Fruit fly (Drosophila melanogaster) whole organism, embryonic: ENCODE measurements around the gene CG10948.
A peak's percentile ranks its signal among the peaks of the same experiment; 100 is the strongest.

ENCODE experiments used
- B-H1 ChIP-seq: fragments of 200-800 bp; sonication (Bioruptor generic); IDR thresholded peaks from 3 replicates; pipeline ENCODE4 v1.3.6; 2022; ENCODE audit warnings: missing biosample characterization, missing genetic modification characterization
- Bdp1 ChIP-seq: fragments of 200-800 bp; sonication (Bioruptor generic); optimal IDR thresholded peaks from 3 replicates; lab custom pipeline; 2016; ENCODE audit warnings: missing biosample characterization, missing genetic modification characterization
- CG10147 ChIP-seq: fragments of 200-800 bp; sonication (Bioruptor generic); optimal IDR thresholded peaks from 2 replicates; lab custom pipeline; 2019; ENCODE audit warnings: missing biosample characterization, mild to moderate bottlenecking, missing genetic modification characterization, moderate library complexity
- CG10366 ChIP-seq: fragments of 200-800 bp; sonication (Bioruptor generic); IDR thresholded peaks from 2 replicates; pipeline ENCODE4 v1.3.6; 2022; ENCODE audit warnings: missing biosample characterization, missing genetic modification characterization
- CG10565 ChIP-seq: fragments of 200-800 bp; sonication (Bioruptor generic); optimal IDR thresholded peaks from 3 replicates; lab custom pipeline; 2016; ENCODE audit warnings: missing biosample characterization, mild to moderate bottlenecking, missing genetic modification characterization
- CG10959 ChIP-seq: fragments of 200-800 bp; sonication (Bioruptor generic); IDR thresholded peaks from 2 replicates; pipeline ENCODE4 v1.3.6; 2022; ENCODE audit warnings: missing biosample characterization, missing genetic modification characterization
- CG12236 ChIP-seq: fragments of 200-800 bp; sonication (Bioruptor generic); optimal IDR thresholded peaks from 2 replicates; lab custom pipeline; 2016; ENCODE audit warnings: missing biosample characterization, missing genetic modification characterization
- CG12769 ChIP-seq: fragments of 200-800 bp; sonication (Bioruptor generic); optimal IDR thresholded peaks from 2 replicates; lab custom pipeline; 2019; ENCODE audit warnings: missing biosample characterization, mild to moderate bottlenecking, missing genetic modification characterization, moderate library complexity
- CG14710 ChIP-seq: fragments of 200-800 bp; sonication (Bioruptor generic); optimal IDR thresholded peaks from 3 replicates; lab custom pipeline; 2019; ENCODE audit warnings: missing biosample characterization, mild to moderate bottlenecking, missing genetic modification characterization, moderate library complexity
- CG17328 ChIP-seq: fragments of 200-800 bp; sonication (Bioruptor generic); IDR thresholded peaks from 2 replicates; pipeline ENCODE4 v1.3.6; 2022; ENCODE audit warnings: missing biosample characterization, missing genetic modification characterization
- CG17361 ChIP-seq: fragments of 200-800 bp; sonication (Bioruptor generic); IDR thresholded peaks from 3 replicates; pipeline ENCODE4 v1.3.6; 2022; ENCODE audit warnings: missing biosample characterization, missing genetic modification characterization
- CG18011 ChIP-seq: fragments of 200-800 bp; sonication (Bioruptor generic); optimal IDR thresholded peaks from 2 replicates; lab custom pipeline; 2017; ENCODE audit warnings: missing biosample characterization, missing genetic modification characterization, mild to moderate bottlenecking, moderate library complexity, missing genotype
- CG1832 ChIP-seq: fragments of 200-800 bp; sonication (Bioruptor generic); optimal IDR thresholded peaks from 2 replicates; lab custom pipeline; 2017; ENCODE audit warnings: missing biosample characterization, mild to moderate bottlenecking, missing genetic modification characterization, inconsistent platforms
- CG2875 ChIP-seq: fragments of 200-800 bp; sonication (Bioruptor generic); optimal IDR thresholded peaks from 2 replicates; lab custom pipeline; 2017; ENCODE audit warnings: missing biosample characterization, mild to moderate bottlenecking, missing genetic modification characterization, missing genetic modification reagents
- CG3065 ChIP-seq: fragments of 200-800 bp; sonication (Bioruptor generic); optimal IDR thresholded peaks from 2 replicates; lab custom pipeline; 2016; ENCODE audit warnings: missing biosample characterization, missing genetic modification characterization
- CG34376 ChIP-seq: fragments of 200-800 bp; sonication (Bioruptor generic); optimal IDR thresholded peaks from 2 replicates; lab custom pipeline; 2018; ENCODE audit warnings: missing biosample characterization, mild to moderate bottlenecking, missing genetic modification characterization
- CG5245 ChIP-seq: fragments of 200-800 bp; sonication (Bioruptor generic); optimal IDR thresholded peaks from 3 replicates; lab custom pipeline; 2016; ENCODE audit warnings: missing biosample characterization, missing genetic modification characterization
- CG7839 ChIP-seq: fragments of 200-800 bp; sonication (Bioruptor generic); optimal IDR thresholded peaks from 3 replicates; lab custom pipeline; 2018; ENCODE audit warnings: missing biosample characterization, mild to moderate bottlenecking, missing genetic modification characterization, moderate library complexity
- CG7928 ChIP-seq: fragments of 200-800 bp; sonication (Bioruptor generic); optimal IDR thresholded peaks from 2 replicates; lab custom pipeline; 2017; ENCODE audit warnings: missing biosample characterization, mild to moderate bottlenecking, missing genetic modification characterization
- CG8478 ChIP-seq: fragments of >200 bp; optimal IDR thresholded peaks from 2 replicates; lab custom pipeline; 2018
- CG8944 ChIP-seq: fragments of 200-800 bp; sonication (Bioruptor generic); optimal IDR thresholded peaks from 3 replicates; lab custom pipeline; 2016; ENCODE audit warnings: missing biosample characterization, missing genetic modification characterization
- CG9437 ChIP-seq: fragments of 200-800 bp; sonication (Bioruptor generic); optimal IDR thresholded peaks from 2 replicates; lab custom pipeline; 2018; ENCODE audit warnings: missing biosample characterization, mild to moderate bottlenecking, missing genetic modification characterization
- Camta ChIP-seq: fragments of 200-800 bp; sonication (Bioruptor generic); optimal IDR thresholded peaks from 2 replicates; lab custom pipeline; 2016; ENCODE audit warnings: missing biosample characterization, missing genetic modification characterization
- Dad ChIP-seq: fragments of 200-800 bp; sonication (Bioruptor generic); optimal IDR thresholded peaks from 3 replicates; lab custom pipeline; 2016; ENCODE audit warnings: missing biosample characterization, missing genetic modification characterization
- Dll ChIP-seq: fragments of 200-800 bp; sonication (Bioruptor generic); IDR thresholded peaks from 4 replicates; pipeline ENCODE4 v1.3.6; 2022; ENCODE audit warnings: missing biosample characterization, missing genetic modification characterization; ENCODE audit not compliant: partially characterized antibody
- HLH3B ChIP-seq: fragments of 200-800 bp; sonication (Bioruptor generic); IDR thresholded peaks from 2 replicates; pipeline ENCODE4 v1.3.6; 2022; ENCODE audit warnings: missing biosample characterization, missing genetic modification characterization
- HLH4C ChIP-seq: fragments of 200-800 bp; sonication (Bioruptor generic); IDR thresholded peaks from 3 replicates; pipeline ENCODE4 v1.3.6; 2022; ENCODE audit warnings: missing biosample characterization, missing genetic modification characterization; ENCODE audit not compliant: partially characterized antibody
- Hr39 ChIP-seq: fragments of >200 bp; optimal IDR thresholded peaks from 2 replicates; lab custom pipeline; 2017
- MBD-R2 ChIP-seq: fragments of 200-800 bp; sonication (Bioruptor generic); IDR thresholded peaks from 2 replicates; pipeline ENCODE4 v1.3.6; 2022; ENCODE audit warnings: missing biosample characterization, missing genetic modification characterization
- Meics ChIP-seq: fragments of 200-800 bp; sonication (Bioruptor generic); optimal IDR thresholded peaks from 2 replicates; lab custom pipeline; 2017; ENCODE audit warnings: missing biosample characterization, mild to moderate bottlenecking, missing genetic modification characterization
- Mes4 ChIP-seq: fragments of 200-800 bp; sonication (Bioruptor generic); optimal IDR thresholded peaks from 2 replicates; lab custom pipeline; 2016; ENCODE audit warnings: missing biosample characterization, missing genetic modification characterization
- Scr ChIP-seq: fragments of 200-800 bp; sonication (Bioruptor generic); IDR thresholded peaks from 2 replicates; pipeline ENCODE4 v1.3.6; 2022; ENCODE audit warnings: missing biosample characterization, missing genetic modification characterization; ENCODE audit not compliant: partially characterized antibody
- Six4 ChIP-seq: fragments of 200-800 bp; sonication (Bioruptor generic); optimal IDR thresholded peaks from 2 replicates; lab custom pipeline; 2016; ENCODE audit warnings: missing biosample characterization, missing genetic modification characterization
- Sry-δ ChIP-seq: fragments of 200-800 bp; sonication (Bioruptor generic); optimal IDR thresholded peaks from 2 replicates; lab custom pipeline; 2016; ENCODE audit warnings: missing biosample characterization, missing genetic modification characterization
- chn ChIP-seq: fragments of 200-800 bp; sonication (Bioruptor generic); optimal IDR thresholded peaks from 2 replicates; lab custom pipeline; 2016; ENCODE audit warnings: missing biosample characterization, missing genetic modification characterization
- ci ChIP-seq: fragments of 200-800 bp; sonication (Bioruptor generic); IDR thresholded peaks from 3 replicates; pipeline ENCODE4 v1.3.6; 2022; ENCODE audit warnings: missing biosample characterization, missing genetic modification characterization
- dmrt99B ChIP-seq: fragments of 200-800 bp; sonication (Bioruptor generic); optimal IDR thresholded peaks from 2 replicates; lab custom pipeline; 2018; ENCODE audit warnings: missing biosample characterization, mild to moderate bottlenecking, missing genetic modification characterization, moderate library complexity
- en ChIP-seq: fragments of 200-800 bp; sonication (Bioruptor generic); optimal IDR thresholded peaks from 2 replicates; lab custom pipeline; 2016; ENCODE audit warnings: missing biosample characterization, missing genetic modification characterization
- esg ChIP-seq: fragments of 200-800 bp; sonication (Bioruptor generic); conservative IDR thresholded peaks from 2 replicates; pipeline ENCODE4 v1.3.6; 2022; ENCODE audit warnings: missing biosample characterization, missing genetic modification characterization
- fd64A ChIP-seq: fragments of 200-800 bp; sonication (Bioruptor generic); optimal IDR thresholded peaks from 3 replicates; lab custom pipeline; 2018; ENCODE audit warnings: missing biosample characterization, mild to moderate bottlenecking, missing genetic modification characterization
- gcm ChIP-seq: fragments of 200-800 bp; sonication (Bioruptor generic); optimal IDR thresholded peaks from 2 replicates; lab custom pipeline; 2019; ENCODE audit warnings: missing biosample characterization, mild to moderate bottlenecking, missing genetic modification characterization, moderate library complexity
- grau ChIP-seq: fragments of 200-800 bp; optimal IDR thresholded peaks from 3 replicates; lab custom pipeline; 2019; ENCODE audit warnings: missing biosample characterization, mild to moderate bottlenecking, missing genetic modification characterization, moderate library complexity
- ind ChIP-seq: fragments of 200-800 bp; sonication (Bioruptor generic); optimal IDR thresholded peaks from 3 replicates; lab custom pipeline; 2016; ENCODE audit warnings: missing biosample characterization, missing genetic modification characterization
- jigr1 ChIP-seq: fragments of 200-800 bp; sonication (Bioruptor generic); IDR thresholded peaks from 3 replicates; pipeline ENCODE4 v1.3.6; 2022; ENCODE audit warnings: missing biosample characterization, missing genetic modification characterization
- jing ChIP-seq: fragments of 200-800 bp; sonication (Bioruptor generic); optimal IDR thresholded peaks from 2 replicates; lab custom pipeline; 2018; ENCODE audit warnings: missing biosample characterization, mild to moderate bottlenecking, missing genetic modification characterization
- lbe ChIP-seq: fragments of 200-800 bp; sonication (Bioruptor generic); optimal IDR thresholded peaks from 2 replicates; lab custom pipeline; 2016; ENCODE audit warnings: missing biosample characterization, mild to moderate bottlenecking, missing genetic modification characterization
- lov ChIP-seq, 2 experiments: fragments of 200-800 bp in 1 of 2; fragments of >200 bp in 1 of 2; sonication (Bioruptor generic) in 1 of 2; IDR thresholded peaks in 1 of 2; optimal IDR thresholded peaks in 1 of 2; 2 replicates in 1 of 2; 3 replicates in 1 of 2; pipeline versions ENCODE4 v1.3.6 to Lab custom; 2017 to 2022; ENCODE audit warnings: missing biosample characterization in 1 of 2, missing genetic modification characterization in 1 of 2
- sima ChIP-seq: fragments of 200-800 bp; sonication (Bioruptor generic); optimal IDR thresholded peaks from 2 replicates; lab custom pipeline; 2016; ENCODE audit warnings: missing biosample characterization, missing genetic modification characterization
- slp2 ChIP-seq: fragments of 200-800 bp; sonication (Bioruptor generic); optimal IDR thresholded peaks from 2 replicates; lab custom pipeline; 2016; ENCODE audit warnings: missing biosample characterization, missing genetic modification characterization
- toy ChIP-seq: fragments of 200-800 bp; sonication (Bioruptor generic); IDR thresholded peaks from 2 replicates; pipeline ENCODE4 v1.3.6; 2022; ENCODE audit warnings: missing biosample characterization, missing genetic modification characterization
- unpg ChIP-seq: fragments of 200-800 bp; sonication (Bioruptor generic); optimal IDR thresholded peaks from 3 replicates; lab custom pipeline; 2018; ENCODE audit warnings: missing biosample characterization, mild to moderate bottlenecking, missing genetic modification characterization, moderate library complexity
- zen2 ChIP-seq: fragments of 200-800 bp; sonication (Bioruptor generic); IDR thresholded peaks from 3 replicates; pipeline ENCODE4 v1.3.6; 2022; ENCODE audit warnings: missing biosample characterization, missing genetic modification characterization; ENCODE audit not compliant: partially characterized antibody

The CG10948 gene

DNA sequence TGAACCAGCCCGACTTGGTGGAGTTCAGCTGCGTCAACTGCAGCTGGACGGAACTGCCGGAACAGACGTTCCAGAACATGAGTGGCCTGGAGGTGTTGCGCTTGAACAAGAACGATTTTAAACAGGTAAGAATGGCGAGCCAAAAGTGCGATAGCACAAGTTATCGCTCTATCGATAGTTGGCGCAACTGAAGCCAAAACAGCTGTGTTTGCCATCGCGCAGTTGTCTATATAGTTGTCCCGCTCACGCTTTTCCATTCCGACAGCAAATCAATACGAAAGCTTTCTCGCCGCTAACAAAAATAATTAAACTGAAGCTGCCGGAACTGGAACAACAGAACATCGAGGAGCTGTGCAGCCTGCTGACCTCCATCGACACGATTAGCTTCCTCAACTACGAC lies 55.4 kb downstream of the CG10948 start (continued):
- TF ChIP-seq lov (optimal IDR thresholded peaks at IDR 0.05; lab: Kevin White, UChicago) (no peak), lov (GFP tag; IDR thresholded peaks at IDR 0.05; lab: Robert Waterston, UW) (no peak), Mes4 (GFP tag; lab: Kevin White, UChicago) (no peak), Sry-δ (GFP tag; lab: Kevin White, UChicago) (peak; percentile 91), Hr39 (lab: Kevin White, UChicago) (no peak), zen2 (GFP tag; lab: Robert Waterston, UW) (no peak; the same call in 2 of the 3 replicates), Bdp1 (no peak), unpg (GFP tag; lab: Kevin White, UChicago) (no peak), CG18011 (no peak), CG2875 (no peak), toy (GFP tag; lab: Robert Waterston, UW) (no peak), esg (GFP tag; lab: Robert Waterston, UW) (no peak), CG10959 (GFP tag; lab: Robert Waterston, UW) (no peak), Dad (GFP tag; lab: Kevin White, UChicago) (no peak), dmrt99B (no peak), CG12236 (GFP tag; lab: Kevin White, UChicago) (no peak), Meics (GFP tag; lab: Kevin White, UChicago) (no peak), slp2 (GFP tag; lab: Kevin White, UChicago) (no peak), Six4 (GFP tag; lab: Kevin White, UChicago) (no peak), CG5245 (GFP tag; lab: Kevin White, UChicago) (no peak), CG17361 (GFP tag; lab: Robert Waterston, UW) (no peak), CG34376 (GFP tag; lab: Kevin White, UChicago) (peak; percentile 19), en (GFP tag; lab: Kevin White, UChicago) (no peak), fd64A (GFP tag; lab: Kevin White, UChicago) (no peak), HLH3B (GFP tag; lab: Robert Waterston, UW) (no peak), CG14710 (tag; lab: Kevin White, UChicago) (peak; percentile 2), MBD-R2 (peak; percentile 71), CG3065 (no peak), CG10366 (GFP tag; lab: Robert Waterston, UW) (no peak), CG7839 (tag; lab: Kevin White, UChicago) (no peak), CG10565 (no peak), CG8478 (no peak), jing (GFP tag; lab: Kevin White, UChicago) (no peak), B-H1 (GFP tag; lab: Robert Waterston, UW) (no peak), Scr (GFP tag; lab: Robert Waterston, UW) (peak; percentile 82), lbe (no peak), sima (no peak), CG7928 (GFP tag; lab: Kevin White, UChicago) (no peak), grau (tag; lab: Kevin White, UChicago) (no peak), jigr1 (GFP tag; lab: Robert Waterston, UW) (no peak), CG1832 (GFP tag; lab: Kevin White, UChicago) (no peak), CG12769 (tag; lab: Kevin White, UChicago) (no peak), CG17328 (GFP tag; lab: Robert Waterston, UW) (no peak), chn (GFP tag; lab: Kevin White, UChicago) (no peak), gcm (no peak), Camta (no peak), ci (GFP tag; lab: Robert Waterston, UW) (0 out of 3 replicates have a peak, but pooled peaks have one; percentile 23), ind (GFP tag; lab: Kevin White, UChicago) (no peak), CG8944 (GFP tag; lab: Kevin White, UChicago) (no peak), HLH4C (GFP tag; lab: Robert Waterston, UW) (peak; percentile 89), Dll (GFP tag; lab: Robert Waterston, UW) (peak; percentile 91), CG9437 (GFP tag; lab: Kevin White, UChicago) (no peak), CG10147 (no peak)
